Worm (Caenorhabditis elegans) whole organism, L4 larva: ENCODE data around the gene sip-1.

Experiments
- dmd-6 ChIP-seq: fragments of 200-800 bp; sonication (Bioruptor generic); IDR thresholded peaks from 2 replicates; pipeline ENCODE4 v1.3.6; 2022; ENCODE audit warnings: missing genetic modification reagents, missing genetic modification characterization, missing compliant biosample characterization
- egl-27 ChIP-seq: sonication (generic microtip); optimal IDR thresholded peaks from 3 replicates; lab custom pipeline; 2017; ENCODE audit warnings: missing biosample characterization, missing genetic modification reagents, missing genetic modification characterization
- lim-7 ChIP-seq: fragments of 200-800 bp; sonication (Bioruptor generic); IDR thresholded peaks from 2 replicates; pipeline ENCODE4 v1.3.6; 2022; ENCODE audit warnings: missing genetic modification characterization, missing compliant biosample characterization
- lir-3 ChIP-seq: sonication (generic microtip); optimal IDR thresholded peaks from 2 replicates; lab custom pipeline; 2016; ENCODE audit warnings: mild to moderate bottlenecking, missing genetic modification characterization, missing compliant biosample characterization
- nhr-102 ChIP-seq: sonication (generic microtip); optimal IDR thresholded peaks from 2 replicates; lab custom pipeline; 2016; ENCODE audit warnings: mild to moderate bottlenecking, missing genetic modification characterization, moderate library complexity, missing compliant biosample characterization
- nhr-28 ChIP-seq: fragments of 150-350 bp; optimal IDR thresholded peaks from 2 replicates; lab custom pipeline; 2014; ENCODE audit warnings: missing biosample characterization, missing genetic modification characterization
- unc-62 ChIP-seq, 3 experiments: fragments of 150-350 bp in 1 of 3; sonication (generic microtip); optimal IDR thresholded peaks in 2 of 3; peaks in 1 of 3; 1 replicate in 1 of 3; 2 replicates in 2 of 3; lab custom pipeline; 2014 to 2017; ENCODE audit warnings: missing biosample characterization in 3 of 3, missing genetic modification characterization in 3 of 3, missing genetic modification reagents in 3 of 3, missing genotype in 1 of 3
- ztf-11 ChIP-seq: fragments of 150-350 bp; optimal IDR thresholded peaks from 2 replicates; lab custom pipeline; 2014; ENCODE audit warnings: missing biosample characterization, missing genetic modification characterization

DNA sequence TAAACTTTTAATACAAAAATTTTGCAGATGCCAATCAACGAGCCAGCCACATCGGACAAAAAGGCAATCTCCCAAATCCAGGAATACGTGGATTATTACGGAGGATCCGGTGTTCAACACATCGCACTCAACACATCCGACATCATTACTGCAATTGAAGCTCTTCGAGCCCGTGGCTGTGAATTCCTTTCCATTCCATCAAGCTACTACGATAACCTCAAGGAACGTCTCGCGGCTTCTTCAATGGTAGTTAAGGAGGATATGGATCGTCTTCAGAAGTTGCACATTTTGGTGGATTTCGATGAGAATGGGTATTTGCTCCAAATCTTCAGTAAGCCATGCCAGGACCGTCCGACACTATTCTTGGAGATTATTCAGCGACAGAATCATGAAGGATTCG lies 30.4 kb upstream of the sip-1 start:
- TF ChIP-seq nhr-28 (tag; lab: Kevin White, UChicago) (no peak), unc-62 (GFP tag; optimal IDR thresholded peaks at IDR 0.05 in 1 of 2; lab: Kevin White, UChicago) (no peak), unc-62 (tag; optimal IDR thresholded peaks at IDR 0.05; lab: Kevin White, UChicago) (no peak), lim-7 (no peak), ztf-11 (tag; lab: Kevin White, UChicago) (no peak), lir-3 (no peak), egl-27 (tag; lab: Kevin White, UChicago) (no peak), nhr-102 (no peak), dmd-6 (GFP tag; lab: Robert Waterston, UW) (no peak)
